Worm (Caenorhabditis elegans): ENCODE data around the gene comt-1.

ce11 chrX:2857070-2857825 lies 5.0 kb downstream of the comt-1 start, which contains the start of gene tra-4:
- TF ChIP-seq nfya-1 (tag; optimal IDR thresholded peaks at IDR 0.05; ENCODE audit: borderline replicate concordance, insufficient read depth) (no peak), F55B11.4 (tag; optimal IDR thresholded peaks at IDR 0.05; ENCODE audit: borderline replicate concordance, insufficient read depth) (no peak), ZK185.1 (tag; optimal IDR thresholded peaks at IDR 0.05; ENCODE audit: poor library complexity, severe bottlenecking) (no peak), egrh-3 (GFP tag; IDR thresholded peaks at IDR 0.05) (no peak)

All from whole organism, young adult.